Fruit fly (Drosophila melanogaster): Measurements from ENCODE around the gene Cbp80.

DNA sequence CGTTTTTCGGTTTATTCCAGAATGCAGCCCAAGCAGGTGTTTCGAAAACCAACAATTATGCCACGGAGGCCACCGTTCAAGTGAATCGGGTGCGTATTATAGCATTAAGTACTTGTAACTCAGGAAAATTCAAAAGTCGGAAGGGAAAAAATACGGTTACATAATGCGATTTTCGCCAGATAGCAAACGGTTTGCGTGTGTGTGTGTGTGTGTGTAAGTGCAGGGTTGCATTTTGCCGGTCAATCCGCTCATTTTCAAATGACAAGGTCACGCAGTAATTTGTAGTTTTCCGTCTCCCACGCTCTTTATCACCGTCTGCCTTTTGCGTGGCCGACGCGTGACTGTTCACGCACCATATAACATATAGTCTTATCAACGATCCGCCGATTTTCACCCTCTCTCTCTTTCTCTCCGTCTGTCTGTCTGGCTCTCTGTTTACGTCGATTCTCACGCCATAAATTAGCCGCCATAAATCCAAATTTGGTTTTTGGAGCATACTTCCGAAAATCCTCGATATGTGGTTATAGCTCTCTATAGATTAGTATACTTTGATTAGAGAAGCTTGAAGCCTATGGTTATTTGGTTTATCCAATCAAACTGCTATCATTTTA lies 53.1 kb downstream of the Cbp80 start:
- no peak for TF ChIP-seq CG4424 (GFP tag; optimal IDR thresholded peaks at IDR 0.05)
- TF ChIP-seq lov (optimal IDR thresholded peaks at IDR 0.05), result no peak
- no peak for TF ChIP-seq lov (GFP tag; IDR thresholded peaks at IDR 0.05)
- no peak for TF ChIP-seq CkIIα-i1 (GFP tag; IDR thresholded peaks at IDR 0.05)
- TF ChIP-seq NK7.1 (GFP tag; optimal IDR thresholded peaks at IDR 0.05), result no peak
